Fruit fly (Drosophila melanogaster) whole organism, pupa: Measurements from ENCODE around the gene CG14442.

Experiments
- CG13204 ChIP-seq: fragments of 200-800 bp; sonication (Bioruptor generic); optimal IDR thresholded peaks from 2 replicates; lab custom pipeline; 2018; ENCODE audit warnings: missing biosample characterization, mild to moderate bottlenecking, missing genetic modification characterization, moderate library complexity
- CG32121 ChIP-seq: fragments of 200-800 bp; sonication (Bioruptor generic); IDR thresholded peaks from 2 replicates; pipeline ENCODE4 v1.3.6; 2022; ENCODE audit warnings: missing biosample characterization, missing genetic modification characterization
- CG9948 ChIP-seq: fragments of 200-800 bp; sonication (Bioruptor generic); optimal IDR thresholded peaks from 2 replicates; lab custom pipeline; 2018; ENCODE audit warnings: missing biosample characterization, mild to moderate bottlenecking, missing genetic modification characterization, moderate library complexity

DNA sequence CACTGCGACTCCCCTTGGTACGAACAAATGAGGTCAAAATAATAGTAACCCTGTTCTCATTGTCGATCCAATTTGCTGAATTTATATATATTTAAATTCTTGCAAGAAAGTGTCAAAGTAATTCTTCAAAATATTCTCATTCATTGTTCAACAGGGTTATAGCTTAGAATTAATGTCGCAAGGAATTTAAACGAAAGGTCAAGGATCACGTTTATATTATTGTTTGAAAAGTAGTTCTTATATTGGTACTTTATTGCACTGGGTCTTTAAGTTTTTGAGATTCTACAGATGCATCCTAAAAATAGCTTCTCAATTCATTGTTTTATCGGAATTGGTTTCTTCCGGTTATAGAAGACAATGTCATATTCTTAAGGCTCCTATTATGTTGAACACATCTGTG lies 9.2 kb upstream of the CG14442 start:
- TF ChIP-seq CG9948 (tag; lab: Kevin White, UChicago) (peak; percentile 52), CG13204 (GFP tag; lab: Kevin White, UChicago) (no peak), CG32121 (GFP tag; lab: Robert Waterston, UW) (no peak)
